Worm (Caenorhabditis elegans): ENCODE measurements around the gene ins-5.

Gene ins-5

ce11 chrII:5950657-5951056 lies 46.7 kb upstream of the ins-5 start:
- no peak for TF ChIP-seq ztf-4 (tag; optimal IDR thresholded peaks at IDR 0.05)
- no peak for TF ChIP-seq aly-2 (tag; optimal IDR thresholded peaks at IDR 0.05)
- TF ChIP-seq nhr-10 (tag; optimal IDR thresholded peaks at IDR 0.05): no peak
- TF ChIP-seq mdl-1 (tag; optimal IDR thresholded peaks at IDR 0.05): no peak
- TF ChIP-seq elt-1 (tag; optimal IDR thresholded peaks at IDR 0.05): no peak
- TF ChIP-seq elt-3 (tag; optimal IDR thresholded peaks at IDR 0.05): no peak
- no peak for TF ChIP-seq mab-5 (tag; optimal IDR thresholded peaks at IDR 0.05)
- TF ChIP-seq nhr-6 (tag; optimal IDR thresholded peaks at IDR 0.05): no peak
- no peak for TF ChIP-seq zag-1 (tag; optimal IDR thresholded peaks at IDR 0.05)
- TF ChIP-seq sem-4 (tag; optimal IDR thresholded peaks at IDR 0.05): no peak
- TF ChIP-seq nhr-129 (tag; optimal IDR thresholded peaks at IDR 0.05): no peak
- TF ChIP-seq unc-55 (GFP tag; optimal IDR thresholded peaks at IDR 0.05): no peak
- TF ChIP-seq blmp-1 (tag; optimal IDR thresholded peaks at IDR 0.05; ENCODE audit: insufficient read depth): no peak
- TF ChIP-seq dmd-4 (tag; optimal IDR thresholded peaks at IDR 0.05): no peak
- TF ChIP-seq nhr-25 (tag; optimal IDR thresholded peaks at IDR 0.05): no peak
- no peak for TF ChIP-seq nhr-11 (tag; optimal IDR thresholded peaks at IDR 0.05)
- TF ChIP-seq R02D3.7 (tag; optimal IDR thresholded peaks at IDR 0.05): no peak
- no peak for TF ChIP-seq alr-1 (tag; optimal IDR thresholded peaks at IDR 0.05)
- TF ChIP-seq ceh-16 (tag; optimal IDR thresholded peaks at IDR 0.05): no peak
- TF ChIP-seq nhr-77 (tag; optimal IDR thresholded peaks at IDR 0.05): no peak

ce11 chrII:5951745-5952144 lies 45.6 kb upstream of the ins-5 start:
- TF ChIP-seq dmd-4 (tag; optimal IDR thresholded peaks at IDR 0.05) (no peak), peb-1 (tag; optimal IDR thresholded peaks at IDR 0.05) (no peak), nhr-129 (tag; optimal IDR thresholded peaks at IDR 0.05) (no peak), mbf-1 (tag; optimal IDR thresholded peaks at IDR 0.05) (no peak), ceh-82 (tag; optimal IDR thresholded peaks at IDR 0.05) (no peak), ztf-11 (tag; optimal IDR thresholded peaks at IDR 0.05) (no peak), nhr-21 (tag; optimal IDR thresholded peaks at IDR 0.05) (no peak), elt-3 (tag; optimal IDR thresholded peaks at IDR 0.05) (no peak), nhr-25 (tag; optimal IDR thresholded peaks at IDR 0.05) (no peak), ztf-1 (GFP tag; conservative IDR thresholded peaks at IDR 0.05) (no peak), nhr-237 (tag; optimal IDR thresholded peaks at IDR 0.05) (no peak), nhr-23 (tag; optimal IDR thresholded peaks at IDR 0.05) (no peak), lin-11 (tag; optimal IDR thresholded peaks at IDR 0.05) (no peak)

ce11 chrII:5952214-5952613 lies 45.1 kb upstream of the ins-5 start:
- TF ChIP-seq mab-5 (tag; optimal IDR thresholded peaks at IDR 0.05): peak; percentile 28
- no peak for TF ChIP-seq nhr-11 (tag; optimal IDR thresholded peaks at IDR 0.05)
- peak; percentile 32 for TF ChIP-seq sma-9 (GFP tag; optimal IDR thresholded peaks at IDR 0.05)
- no peak for TF ChIP-seq sma-9 (tag; optimal IDR thresholded peaks at IDR 0.05)
- TF ChIP-seq lin-39 (tag; optimal IDR thresholded peaks at IDR 0.05): no peak
- peak; percentile 13 for TF ChIP-seq nhr-129 (tag; optimal IDR thresholded peaks at IDR 0.05)
- peak in 1 of 2 experiments; percentile 39 for TF ChIP-seq lsy-2 (tag; optimal IDR thresholded peaks at IDR 0.05)

- TF ChIP-seq elt-1 (tag; optimal IDR thresholded peaks at IDR 0.05): no peak
- TF ChIP-seq snpc-4 (tag; optimal IDR thresholded peaks at IDR 0.05): no peak
- TF ChIP-seq fos-1 (tag; optimal IDR thresholded peaks at IDR 0.05): no peak
- no peak for TF ChIP-seq sma-3 (GFP tag; optimal IDR thresholded peaks at IDR 0.05)
- no peak for TF ChIP-seq ceh-16 (tag; optimal IDR thresholded peaks at IDR 0.05)
- no peak for TF ChIP-seq zag-1 (tag; optimal IDR thresholded peaks at IDR 0.05)
- TF ChIP-seq nhr-129 (tag; optimal IDR thresholded peaks at IDR 0.05): peak; percentile 26
- no peak for TF ChIP-seq F13H6.1 (tag; optimal IDR thresholded peaks at IDR 0.05)
- TF ChIP-seq ztf-11 (tag; optimal IDR thresholded peaks at IDR 0.05): no peak
- TF ChIP-seq nhr-21 (tag; optimal IDR thresholded peaks at IDR 0.05): no peak
- TF ChIP-seq lsy-2 (tag; optimal IDR thresholded peaks at IDR 0.05): peak in 1 of 2 experiments; percentile 2
- peak; percentile 21 for TF ChIP-seq C34F6.9 (tag; optimal IDR thresholded peaks at IDR 0.05)
- no peak for TF ChIP-seq ztf-1 (GFP tag; conservative IDR thresholded peaks at IDR 0.05)
- TF ChIP-seq unc-55 (GFP tag; optimal IDR thresholded peaks at IDR 0.05): peak; percentile 77
- TF ChIP-seq crh-2 (tag; optimal IDR thresholded peaks at IDR 0.05): peak; percentile 0
Measured at ce11 chrII:5955638-5956167, 41.7 kb upstream of the ins-5 start.

Measured in whole organism, L2 larva.